Worm (Caenorhabditis elegans): ENCODE measurements around the gene chil-27.
A peak's percentile ranks its signal among the peaks of the same experiment; 100 is the strongest.

DNA sequence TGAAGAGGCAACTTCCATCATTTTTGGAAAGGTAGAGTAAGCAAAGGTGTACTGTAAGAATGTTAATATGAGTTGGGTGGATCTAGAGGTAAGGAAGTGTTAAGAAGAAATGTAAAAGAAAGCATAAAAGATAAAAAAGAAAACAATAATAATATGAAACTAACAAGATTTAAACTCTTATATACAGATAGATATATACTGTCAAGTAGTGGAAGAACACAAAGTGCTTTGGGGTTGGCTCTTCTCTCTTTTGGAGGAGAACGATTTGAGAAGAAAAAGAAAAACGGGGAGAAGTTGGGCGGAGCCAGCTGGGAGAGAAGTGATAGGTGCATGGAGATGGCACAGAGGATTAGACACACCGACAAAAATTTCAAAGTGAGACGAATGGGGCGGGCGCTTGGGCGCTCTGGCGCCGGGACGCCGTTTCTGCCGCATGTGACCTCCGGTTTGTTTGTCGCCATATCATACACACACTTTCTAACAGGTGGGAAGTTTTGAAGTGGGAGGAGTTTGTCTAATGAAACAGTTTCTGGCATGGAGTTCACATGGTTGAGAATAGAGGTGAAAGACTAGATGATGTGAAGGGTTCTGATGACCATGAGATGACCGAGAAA is 9.8 kb downstream of the chil-27 start, which contains the start of gene T19H5.4:
- no peak for TF ChIP-seq zag-1 (tag; optimal IDR thresholded peaks at IDR 0.05)
- no peak for TF ChIP-seq ces-1 (GFP tag; optimal IDR thresholded peaks at IDR 0.05)
- 0 out of 2 replicates have a peak, but pooled peaks have one; percentile 37 for TF ChIP-seq vab-7 (GFP tag; IDR thresholded peaks at IDR 0.05)
- no peak for TF ChIP-seq F49E8.2 (tag; optimal IDR thresholded peaks at IDR 0.05; ENCODE audit: borderline replicate concordance)
- TF ChIP-seq nhr-237 (tag; optimal IDR thresholded peaks at IDR 0.05) = no peak
- no peak for TF ChIP-seq lin-29 (GFP tag; IDR thresholded peaks at IDR 0.05)
- peak; percentile 67; the same call in 1 of the 2 replicates for TF ChIP-seq lim-7 (GFP tag; IDR thresholded peaks at IDR 0.05)
- TF ChIP-seq skn-1 (tag; optimal IDR thresholded peaks at IDR 0.05) = no peak
- TF ChIP-seq aha-1 (tag) = peak; percentile 79
- peak; percentile 78 for TF ChIP-seq nhr-28 (tag; optimal IDR thresholded peaks at IDR 0.05)
- peak; percentile 24 for TF ChIP-seq duxl-1 (tag; optimal IDR thresholded peaks at IDR 0.05; ENCODE audit: poor library complexity)
- TF ChIP-seq zip-11 (GFP tag; IDR thresholded peaks at IDR 0.05) = no peak
